Fruit fly (Drosophila melanogaster) whole organism, embryonic: ENCODE measurements around the gene CG13653.

Experiments used
- Adf1 ChIP-seq: fragments of 200-800 bp; sonication (Bioruptor generic); IDR thresholded peaks from 2 replicates; pipeline ENCODE4 v1.3.6; 2022; ENCODE audit warnings: missing biosample characterization, missing genetic modification characterization
- Awh ChIP-seq: fragments of 200-800 bp; sonication (Bioruptor generic); IDR thresholded peaks from 2 replicates; pipeline ENCODE4, ENCODE4 v1.3.6; 2022; ENCODE audit warnings: missing biosample characterization, missing genetic modification characterization
- CG1024 ChIP-seq: fragments of 200-800 bp; sonication (Bioruptor generic); IDR thresholded peaks from 2 replicates; pipeline ENCODE4 v1.3.6; 2022; ENCODE audit warnings: missing biosample characterization, missing genetic modification characterization
- CG10462 ChIP-seq: fragments of 200-800 bp; sonication (Bioruptor generic); optimal IDR thresholded peaks from 2 replicates; lab custom pipeline; 2016; ENCODE audit warnings: missing biosample characterization, missing genetic modification characterization
- CG12236 ChIP-seq: fragments of 200-800 bp; sonication (Bioruptor generic); optimal IDR thresholded peaks from 2 replicates; lab custom pipeline; 2016; ENCODE audit warnings: missing biosample characterization, missing genetic modification characterization
- CG12744 ChIP-seq: fragments of 200-800 bp; sonication (Bioruptor generic); optimal IDR thresholded peaks from 2 replicates; lab custom pipeline; 2016; ENCODE audit warnings: missing biosample characterization, missing genetic modification characterization
- CG13624 ChIP-seq: fragments of 200-800 bp; sonication (Bioruptor generic); optimal IDR thresholded peaks from 2 replicates; lab custom pipeline; 2016; ENCODE audit warnings: missing biosample characterization, missing genetic modification characterization
- CG15073 ChIP-seq: fragments of 200-800 bp; sonication (Bioruptor generic); optimal IDR thresholded peaks from 2 replicates; lab custom pipeline; 2016; ENCODE audit warnings: missing biosample characterization, missing genetic modification characterization
- CG15514 ChIP-seq: fragments of 200-800 bp; sonication (Bioruptor generic); optimal IDR thresholded peaks from 3 replicates; lab custom pipeline; 2017; ENCODE audit warnings: missing biosample characterization, missing genetic modification characterization, mild to moderate bottlenecking, moderate library complexity, missing genetic modification reagents
- CG1647 ChIP-seq: fragments of 200-800 bp; sonication (Bioruptor generic); optimal IDR thresholded peaks from 3 replicates; lab custom pipeline; 2016; ENCODE audit warnings: missing biosample characterization, missing genetic modification characterization
- CG16779 ChIP-seq: fragments of 200-800 bp; sonication (Bioruptor generic); IDR thresholded peaks from 2 replicates; pipeline ENCODE4 v1.3.6; 2022; ENCODE audit warnings: missing biosample characterization, missing genetic modification characterization
- CG18599 ChIP-seq: fragments of 200-800 bp; sonication (Bioruptor generic); optimal IDR thresholded peaks from 3 replicates; lab custom pipeline; 2017; ENCODE audit warnings: missing biosample characterization, missing genetic modification characterization, mild to moderate bottlenecking, moderate library complexity, missing genetic modification reagents
- CG2129 ChIP-seq: fragments of 200-800 bp; sonication (Bioruptor generic); IDR thresholded peaks from 2 replicates; pipeline ENCODE4 v1.3.6; 2022; ENCODE audit warnings: missing biosample characterization, missing genetic modification characterization; ENCODE audit not compliant: partially characterized antibody
- CG31365 ChIP-seq: fragments of 200-800 bp; sonication (Bioruptor generic); optimal IDR thresholded peaks from 2 replicates; lab custom pipeline; 2018; ENCODE audit warnings: missing biosample characterization, mild to moderate bottlenecking, missing genetic modification characterization
- CG34224 ChIP-seq: fragments of 200-800 bp; sonication (Bioruptor generic); IDR thresholded peaks from 3 replicates; pipeline ENCODE4 v1.3.6; 2022; ENCODE audit warnings: missing biosample characterization, missing genetic modification characterization; ENCODE audit not compliant: partially characterized antibody
- CG3838 ChIP-seq: fragments of 200-800 bp; sonication (Bioruptor generic); optimal IDR thresholded peaks from 3 replicates; lab custom pipeline; 2016; ENCODE audit warnings: missing biosample characterization, missing genetic modification characterization
- CG4707 ChIP-seq: fragments of 200-800 bp; sonication (Bioruptor generic); optimal IDR thresholded peaks from 2 replicates; lab custom pipeline; 2018; ENCODE audit warnings: missing biosample characterization, mild to moderate bottlenecking, missing genetic modification characterization, moderate library complexity
- E2f2 ChIP-seq: fragments of 200-800 bp; sonication (Bioruptor generic); IDR thresholded peaks from 2 replicates; pipeline ENCODE4 v1.3.6; 2022; ENCODE audit warnings: missing biosample characterization, missing genetic modification characterization
- Fer1 ChIP-seq: fragments of 200-800 bp; sonication (Bioruptor generic); optimal IDR thresholded peaks from 2 replicates; lab custom pipeline; 2017; ENCODE audit warnings: missing biosample characterization, mild to moderate bottlenecking, missing genetic modification characterization
- Gug ChIP-seq: fragments of 200-800 bp; sonication (Bioruptor generic); IDR thresholded peaks from 4 replicates; pipeline ENCODE4 v1.3.6; 2022; ENCODE audit warnings: missing biosample characterization, missing genetic modification characterization
- H2.0 ChIP-seq: fragments of 200-800 bp; sonication (Bioruptor generic); IDR thresholded peaks from 2 replicates; pipeline ENCODE4 v1.3.6; 2022; ENCODE audit warnings: missing biosample characterization, missing genetic modification characterization
- HLH4C ChIP-seq: fragments of 200-800 bp; sonication (Bioruptor generic); IDR thresholded peaks from 3 replicates; pipeline ENCODE4 v1.3.6; 2022; ENCODE audit warnings: missing biosample characterization, missing genetic modification characterization; ENCODE audit not compliant: partially characterized antibody
- NC2α ChIP-seq: fragments of 200-800 bp; sonication (Bioruptor generic); optimal IDR thresholded peaks from 2 replicates; lab custom pipeline; 2016; ENCODE audit warnings: missing biosample characterization, missing genetic modification characterization
- Scr ChIP-seq: fragments of 200-800 bp; sonication (Bioruptor generic); IDR thresholded peaks from 2 replicates; pipeline ENCODE4 v1.3.6; 2022; ENCODE audit warnings: missing biosample characterization, missing genetic modification characterization; ENCODE audit not compliant: partially characterized antibody
- Sox100B ChIP-seq: fragments of 200-800 bp; sonication (Bioruptor generic); optimal IDR thresholded peaks from 3 replicates; lab custom pipeline; 2018; ENCODE audit warnings: missing biosample characterization, mild to moderate bottlenecking, missing genetic modification characterization
- Trl ChIP-seq, 3 experiments: fragments of >200 bp in 2 of 3; fragments of 200-800 bp in 1 of 3; sonication (Bioruptor generic) in 1 of 3; optimal IDR thresholded peaks; 2 replicates in 1 of 3; 3 replicates in 2 of 3; lab custom pipeline; 2016 to 2017; ENCODE audit warnings: missing biosample characterization in 1 of 3, missing genetic modification characterization in 1 of 3
- ac ChIP-seq: fragments of 200-800 bp; sonication (Bioruptor generic); optimal IDR thresholded peaks from 3 replicates; lab custom pipeline; 2017; ENCODE audit warnings: missing biosample characterization, mild to moderate bottlenecking, missing genetic modification characterization
- al ChIP-seq: fragments of 200-800 bp; sonication (Bioruptor generic); IDR thresholded peaks from 2 replicates; pipeline ENCODE4 v1.3.6; 2022; ENCODE audit warnings: missing biosample characterization, missing genetic modification characterization
- amos ChIP-seq: fragments of 200-800 bp; sonication (Bioruptor generic); IDR thresholded peaks from 2 replicates; pipeline ENCODE4 v1.3.6; 2022; ENCODE audit warnings: missing biosample characterization, missing genetic modification characterization; ENCODE audit not compliant: partially characterized antibody
- ara ChIP-seq: fragments of 200-800 bp; sonication (Bioruptor generic); IDR thresholded peaks from 2 replicates; pipeline ENCODE4 v1.3.6; 2022; ENCODE audit warnings: missing biosample characterization, missing genetic modification characterization
- bab2 ChIP-seq: fragments of 200-800 bp; sonication (Bioruptor generic); optimal IDR thresholded peaks from 2 replicates; lab custom pipeline; 2016; ENCODE audit warnings: missing biosample characterization, missing genetic modification characterization
- cad ChIP-seq: fragments of >200 bp; optimal IDR thresholded peaks from 2 replicates; lab custom pipeline; 2017; ENCODE audit warnings: missing biosample characterization, missing genetic modification characterization
- cg ChIP-seq: fragments of 200-800 bp; sonication (Bioruptor generic); optimal IDR thresholded peaks from 3 replicates; lab custom pipeline; 2019; ENCODE audit warnings: missing biosample characterization, mild to moderate bottlenecking, missing genetic modification characterization, moderate library complexity
- ci ChIP-seq: fragments of 200-800 bp; sonication (Bioruptor generic); IDR thresholded peaks from 3 replicates; pipeline ENCODE4 v1.3.6; 2022; ENCODE audit warnings: missing biosample characterization, missing genetic modification characterization
- dan ChIP-seq: fragments of 200-800 bp; sonication (Bioruptor generic); IDR thresholded peaks from 2 replicates; pipeline ENCODE4 v1.3.6; 2022; ENCODE audit warnings: missing biosample characterization, missing genetic modification characterization
- danr ChIP-seq: fragments of 200-800 bp; sonication (Bioruptor generic); IDR thresholded peaks from 2 replicates; pipeline ENCODE4 v1.3.6; 2022; ENCODE audit warnings: missing biosample characterization, missing genetic modification characterization
- dati ChIP-seq: fragments of 200-800 bp; sonication (Bioruptor generic); IDR thresholded peaks from 2 replicates; pipeline ENCODE4 v1.3.6; 2022; ENCODE audit warnings: missing biosample characterization, missing genetic modification characterization
- emc ChIP-seq: fragments of 200-800 bp; sonication (Bioruptor generic); optimal IDR thresholded peaks from 2 replicates; lab custom pipeline; 2016; ENCODE audit warnings: missing biosample characterization, missing genetic modification characterization
- ewg ChIP-seq: fragments of 200-800 bp; sonication (Bioruptor generic); optimal IDR thresholded peaks from 3 replicates; lab custom pipeline; 2017; ENCODE audit warnings: mild to moderate bottlenecking, missing biosample characterization, missing genetic modification reagents, missing genetic modification characterization
- gem ChIP-seq: fragments of 200-800 bp; sonication (Bioruptor generic); optimal IDR thresholded peaks from 2 replicates; lab custom pipeline; 2019; ENCODE audit warnings: missing biosample characterization, mild to moderate bottlenecking, missing genetic modification characterization, moderate library complexity
- her ChIP-seq: fragments of 200-800 bp; sonication (Bioruptor generic); optimal IDR thresholded peaks from 2 replicates; lab custom pipeline; 2016; ENCODE audit warnings: missing biosample characterization, missing genetic modification characterization
- ind ChIP-seq: fragments of 200-800 bp; sonication (Bioruptor generic); optimal IDR thresholded peaks from 3 replicates; lab custom pipeline; 2016; ENCODE audit warnings: missing biosample characterization, missing genetic modification characterization
- kay ChIP-seq: fragments of 200-800 bp; sonication (Bioruptor generic); optimal IDR thresholded peaks from 2 replicates; lab custom pipeline; 2016; ENCODE audit warnings: missing biosample characterization, missing genetic modification characterization
- peb ChIP-seq: fragments of 200-800 bp; sonication (Bioruptor generic); IDR thresholded peaks from 2 replicates; pipeline ENCODE4 v1.3.6; 2022; ENCODE audit warnings: missing biosample characterization, missing genetic modification characterization
- pnt ChIP-seq: fragments of 200-800 bp; sonication (Bioruptor generic); optimal IDR thresholded peaks from 3 replicates; lab custom pipeline; 2016; ENCODE audit warnings: missing biosample characterization, missing genetic modification characterization
- pum ChIP-seq: fragments of 200-800 bp; sonication (Bioruptor generic); optimal IDR thresholded peaks from 2 replicates; lab custom pipeline; 2016; ENCODE audit warnings: missing biosample characterization, missing genetic modification characterization
- sim ChIP-seq: fragments of 200-800 bp; sonication (Bioruptor generic); IDR thresholded peaks from 2 replicates; pipeline ENCODE4 v1.3.6; 2022; ENCODE audit warnings: missing biosample characterization, missing genetic modification characterization
- sr ChIP-seq: fragments of 200-800 bp; sonication (Bioruptor generic); IDR thresholded peaks from 3 replicates; pipeline ENCODE4 v1.3.6; 2022; ENCODE audit warnings: missing biosample characterization, missing genetic modification characterization
- unc-4 ChIP-seq: fragments of 200-800 bp; sonication (Bioruptor generic); IDR thresholded peaks from 2 replicates; pipeline ENCODE4 v1.3.6; 2022; ENCODE audit warnings: missing biosample characterization, missing genetic modification characterization; ENCODE audit not compliant: partially characterized antibody
- z ChIP-seq: fragments of 200-800 bp; sonication (Bioruptor generic); IDR thresholded peaks from 3 replicates; pipeline ENCODE4 v1.3.6; 2022; ENCODE audit warnings: missing biosample characterization, missing genetic modification characterization
- zen ChIP-seq: fragments of 200-800 bp; sonication (Bioruptor generic); optimal IDR thresholded peaks from 3 replicates; lab custom pipeline; 2018; ENCODE audit warnings: missing biosample characterization, mild to moderate bottlenecking, missing genetic modification characterization, moderate library complexity

CG13653 gene

dm6 chr3R:25199321-25199868, 4.1 kb downstream of the CG13653 start, which contains the start of gene CG13654 (continued):
- no peak for TF ChIP-seq ci (GFP tag; lab: Robert Waterston, UW)
- no peak for TF ChIP-seq sr (GFP tag; lab: Robert Waterston, UW)
- no peak for TF ChIP-seq danr (GFP tag; lab: Robert Waterston, UW)
- no peak for TF ChIP-seq Adf1
- TF ChIP-seq bab2 (GFP tag; lab: Kevin White, UChicago) = no peak
- TF ChIP-seq Trl (optimal IDR thresholded peaks at IDR 0.05; lab: Kevin White, UChicago) = peak in 1 of 2 experiments; percentile 27
- TF ChIP-seq Trl (GFP tag; optimal IDR thresholded peaks at IDR 0.05; lab: Kevin White, UChicago) = no peak
- no peak for TF ChIP-seq al
- no peak for TF ChIP-seq pnt (GFP tag; lab: Kevin White, UChicago)
- no peak for TF ChIP-seq HLH4C (GFP tag; lab: Robert Waterston, UW)
- no peak for TF ChIP-seq ac
- peak; percentile 78 for TF ChIP-seq ewg
- TF ChIP-seq zen (tag; lab: Kevin White, UChicago) = peak; percentile 41
- no peak for TF ChIP-seq CG34224 (GFP tag; lab: Robert Waterston, UW)
- no peak for TF ChIP-seq NC2α (GFP tag; lab: Kevin White, UChicago)
- no peak for TF ChIP-seq sim
- TF ChIP-seq CG1024 (GFP tag; lab: Robert Waterston, UW) = no peak
- TF ChIP-seq H2.0 (GFP tag; lab: Robert Waterston, UW) = no peak
- no peak for TF ChIP-seq kay (GFP tag; lab: Kevin White, UChicago)
- TF ChIP-seq CG31365 = no peak
- TF ChIP-seq CG13624 (GFP tag; lab: Kevin White, UChicago) = no peak
- TF ChIP-seq unc-4 (GFP tag; lab: Robert Waterston, UW) = no peak
- TF ChIP-seq cg (GFP tag; lab: Kevin White, UChicago) = no peak
- 0 out of 2 replicates have a peak, but pooled peaks have one; percentile 4 for TF ChIP-seq amos
- TF ChIP-seq gem (tag; lab: Kevin White, UChicago) = no peak
- no peak for TF ChIP-seq her (GFP tag; lab: Kevin White, UChicago)
- no peak for TF ChIP-seq emc
- no peak for TF ChIP-seq Gug (GFP tag; lab: Robert Waterston, UW)
- TF ChIP-seq Sox100B = no peak
- TF ChIP-seq E2f2 (GFP tag; lab: Robert Waterston, UW) = no peak
- no peak for TF ChIP-seq CG2129 (GFP tag; lab: Robert Waterston, UW)
- TF ChIP-seq peb (GFP tag; lab: Robert Waterston, UW) = no peak
- no peak for TF ChIP-seq pum (GFP tag; lab: Kevin White, UChicago)
- no peak for TF ChIP-seq Awh (GFP tag; lab: Robert Waterston, UW)
- TF ChIP-seq CG3838 = no peak
- no peak for TF ChIP-seq ind (GFP tag; lab: Kevin White, UChicago)
- TF ChIP-seq CG12744 (GFP tag; lab: Kevin White, UChicago) = no peak
- no peak for TF ChIP-seq dati (GFP tag; lab: Robert Waterston, UW)
- 0 out of 2 replicates have a peak, but pooled peaks have one; percentile 11 for TF ChIP-seq dan (GFP tag; lab: Robert Waterston, UW)
- no peak for TF ChIP-seq CG4707
- no peak for TF ChIP-seq CG12236 (GFP tag; lab: Kevin White, UChicago)
- no peak for TF ChIP-seq Scr (GFP tag; lab: Robert Waterston, UW)
- no peak for TF ChIP-seq CG1647 (GFP tag; lab: Kevin White, UChicago)
- TF ChIP-seq Fer1 (GFP tag; lab: Kevin White, UChicago) = peak; percentile 10
- TF ChIP-seq CG15073 = no peak
- TF ChIP-seq CG10462 (GFP tag; lab: Kevin White, UChicago) = no peak
- TF ChIP-seq CG15514 (GFP tag; lab: Kevin White, UChicago) = peak; percentile 23
- TF ChIP-seq cad (GFP tag; lab: Kevin White, UChicago) = no peak
- TF ChIP-seq CG16779 (GFP tag; lab: Robert Waterston, UW) = 0 out of 2 replicates have a peak, but pooled peaks have one; percentile 44
- no peak for TF ChIP-seq CG18599 (GFP tag; lab: Kevin White, UChicago)
- TF ChIP-seq ara (GFP tag; lab: Robert Waterston, UW) = no peak
- TF ChIP-seq z (GFP tag; lab: Robert Waterston, UW) = no peak
